Worm (Caenorhabditis elegans): ENCODE measurements around the gene F56B3.11.

Gene F56B3.11

ce11 chrIV:830262-830960 lies 34.0 kb upstream of the F56B3.11 start:
- TF ChIP-seq Y56A3A.18 (GFP tag; IDR thresholded peaks at IDR 0.05) = no peak
- TF ChIP-seq efl-1 (GFP tag; optimal IDR thresholded peaks at IDR 0.05) = peak; percentile 57
- peak; percentile 58 for TF ChIP-seq madf-6 (GFP tag; IDR thresholded peaks at IDR 0.05)

ce11 chrIV:829691-830090 lies 33.3 kb upstream of the F56B3.11 start:
- no peak for TF ChIP-seq him-1 (tag; optimal IDR thresholded peaks at IDR 0.05)
- peak; percentile 49 for TF ChIP-seq madf-8 (GFP tag; conservative IDR thresholded peaks at IDR 0.05)
- no peak for TF ChIP-seq rpc-1 (optimal IDR thresholded peaks at IDR 0.05)
- TF ChIP-seq rpc-1 (tag; optimal IDR thresholded peaks at IDR 0.05) = no peak
- TF ChIP-seq D2030.7 (GFP tag; IDR thresholded peaks at IDR 0.05) = 0 out of 2 replicates have a peak, but pooled peaks have one; percentile 40
- no peak for TF ChIP-seq mel-28 (tag; optimal IDR thresholded peaks at IDR 0.05; ENCODE audit: borderline replicate concordance)
- TF ChIP-seq F33H1.4 (GFP tag; IDR thresholded peaks at IDR 0.05) = peak; percentile 82
- TF ChIP-seq akir-1 (GFP tag; optimal IDR thresholded peaks at IDR 0.05) = no peak
- TF ChIP-seq lin-54 (GFP tag; optimal IDR thresholded peaks at IDR 0.05) = peak; percentile 56
- TF ChIP-seq repo-1 (tag; optimal IDR thresholded peaks at IDR 0.05) = no peak
- no peak for TF ChIP-seq Y95B8A.8 (GFP tag; IDR thresholded peaks at IDR 0.05)
- no peak for TF ChIP-seq bed-2 (GFP tag; IDR thresholded peaks at IDR 0.05)
- peak; percentile 72 for TF ChIP-seq madf-6 (GFP tag; IDR thresholded peaks at IDR 0.05)
- no peak for TF ChIP-seq ztf-26 (tag; optimal IDR thresholded peaks at IDR 0.05)
- TF ChIP-seq ceh-100 (GFP tag; IDR thresholded peaks at IDR 0.05) = no peak
- no peak for TF ChIP-seq mxl-1 (tag; optimal IDR thresholded peaks at IDR 0.05)
- peak; percentile 83 for TF ChIP-seq lsl-1 (GFP tag; optimal IDR thresholded peaks at IDR 0.05)
- TF ChIP-seq xnd-1 (tag; optimal IDR thresholded peaks at IDR 0.05) = peak; percentile 77

DNA sequence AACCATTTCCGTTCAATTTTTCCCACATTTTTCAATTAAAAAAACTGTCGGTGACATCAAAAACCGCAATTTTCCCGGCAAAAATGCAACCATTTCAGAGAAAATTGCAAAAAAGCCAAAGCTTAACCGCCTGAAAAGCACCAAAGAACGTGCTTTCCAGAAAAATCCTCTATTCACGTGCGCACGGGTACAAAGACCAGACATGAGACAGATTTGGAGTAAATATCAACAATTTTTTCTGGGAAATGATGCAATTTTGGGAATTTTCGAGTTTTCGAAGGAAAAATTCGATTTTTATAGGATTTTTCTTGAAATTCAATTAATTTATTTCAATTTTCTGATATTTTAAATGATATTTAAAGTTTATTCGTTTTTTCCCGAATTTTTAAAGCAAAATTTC lies 32.7 kb upstream of the F56B3.11 start:
- TF ChIP-seq cebp-1 (GFP tag; IDR thresholded peaks at IDR 0.05) = no peak
- no peak for TF ChIP-seq cebp-1 (tag; optimal IDR thresholded peaks at IDR 0.05)
- no peak for TF ChIP-seq pbrm-1 (GFP tag; IDR thresholded peaks at IDR 0.05)
- no peak for TF ChIP-seq nhr-27 (tag; optimal IDR thresholded peaks at IDR 0.05)
- TF ChIP-seq mes-4 (tag; optimal IDR thresholded peaks at IDR 0.05) = no peak
- no peak for TF ChIP-seq bed-1 (GFP tag; IDR thresholded peaks at IDR 0.05)
- TF ChIP-seq ztf-25 (GFP tag; IDR thresholded peaks at IDR 0.05) = no peak
- TF ChIP-seq dpl-1 (GFP tag; optimal IDR thresholded peaks at IDR 0.05) = no peak
- TF ChIP-seq hrde-1 (tag; optimal IDR thresholded peaks at IDR 0.05; ENCODE audit: borderline replicate concordance) = no peak

- peak; percentile 58 for TF ChIP-seq mcd-1 (GFP tag; IDR thresholded peaks at IDR 0.05)
- no peak for TF ChIP-seq ztf-3 (GFP tag; optimal IDR thresholded peaks at IDR 0.05)
- peak; percentile 7 for TF ChIP-seq somi-1 (GFP tag; optimal IDR thresholded peaks at IDR 0.05)
- no peak for TF ChIP-seq ztf-6 (GFP tag; IDR thresholded peaks at IDR 0.05)
- no peak for TF ChIP-seq ztf-26 (tag; optimal IDR thresholded peaks at IDR 0.05)
- no peak for TF ChIP-seq cebp-2 (GFP tag; IDR thresholded peaks at IDR 0.05)
- no peak for TF ChIP-seq dpff-1 (tag; optimal IDR thresholded peaks at IDR 0.05)
- TF ChIP-seq hmg-1.2 (GFP tag; IDR thresholded peaks at IDR 0.05) = peak; percentile 80
- TF ChIP-seq B0019.2 (GFP tag; conservative IDR thresholded peaks at IDR 0.05) = no peak
- TF ChIP-seq lin-35 (GFP tag; optimal IDR thresholded peaks at IDR 0.05) = peak in 1 of 3 experiments; percentile 35
- TF ChIP-seq cebp-1 (GFP tag; IDR thresholded peaks at IDR 0.05) = no peak
- peak; percentile 39 for TF ChIP-seq cebp-1 (tag; optimal IDR thresholded peaks at IDR 0.05)
- TF ChIP-seq pbrm-1 (GFP tag; IDR thresholded peaks at IDR 0.05) = no peak
- TF ChIP-seq snpc-4 (GFP tag; optimal IDR thresholded peaks at IDR 0.05) = no peak
- TF ChIP-seq snpc-4 (tag; optimal IDR thresholded peaks at IDR 0.05) = peak in 1 of 4 experiments; percentile 17
- TF ChIP-seq ekl-4 (GFP tag; IDR thresholded peaks at IDR 0.05) = no peak
- TF ChIP-seq bed-2 (GFP tag; IDR thresholded peaks at IDR 0.05) = no peak
Observed at ce11 chrIV:828427-828826, 32.1 kb upstream of the F56B3.11 start.
